Fruit fly (Drosophila melanogaster): Measurements from ENCODE around the gene CG14356.

CG14356 gene

DNA sequence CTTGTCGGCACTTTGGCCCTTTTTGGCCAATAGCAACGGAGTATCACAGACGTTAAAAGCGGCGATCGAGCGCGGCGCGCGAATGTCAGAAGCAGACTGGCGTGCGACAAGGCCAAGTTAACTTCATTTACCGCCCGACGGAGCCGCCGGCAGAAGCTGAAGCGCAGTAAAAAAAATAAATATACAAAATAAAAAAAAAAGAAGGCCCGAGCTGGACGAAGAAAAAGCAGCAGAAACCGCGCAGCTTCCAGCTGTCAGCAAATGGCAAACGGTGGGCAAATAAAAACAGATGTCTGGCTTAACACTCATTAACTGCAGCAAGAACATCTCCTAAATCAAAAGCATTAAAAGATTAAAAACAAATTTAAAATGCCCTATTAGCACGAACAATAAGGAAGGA, at the start of gene CG14356:
TSS of gene CG14356 (minus strand) at position 101 of the 400 bp plus-strand sequence.
- TF ChIP-seq gl (tag; optimal IDR thresholded peaks at IDR 0.05) = no peak
- TF ChIP-seq CG8301 (tag; optimal IDR thresholded peaks at IDR 0.05) = no peak
- no peak for TF ChIP-seq Pif1B (GFP tag; optimal IDR thresholded peaks at IDR 0.05)
- TF ChIP-seq CG32121 (GFP tag; IDR thresholded peaks at IDR 0.05) = no peak
- TF ChIP-seq CG4496 (GFP tag; IDR thresholded peaks at IDR 0.05) = no peak
- TF ChIP-seq rn (GFP tag; IDR thresholded peaks at IDR 0.05) = no peak
- TF ChIP-seq CG17806 (tag; optimal IDR thresholded peaks at IDR 0.05) = no peak
- no peak for TF ChIP-seq Snoo (tag; optimal IDR thresholded peaks at IDR 0.05)
- TF ChIP-seq CG15710 (tag; optimal IDR thresholded peaks at IDR 0.05) = no peak
- TF ChIP-seq CG8159 (tag; optimal IDR thresholded peaks at IDR 0.05) = no peak
- TF ChIP-seq fd96Ca (GFP tag; IDR thresholded peaks at IDR 0.05) = no peak

DNA sequence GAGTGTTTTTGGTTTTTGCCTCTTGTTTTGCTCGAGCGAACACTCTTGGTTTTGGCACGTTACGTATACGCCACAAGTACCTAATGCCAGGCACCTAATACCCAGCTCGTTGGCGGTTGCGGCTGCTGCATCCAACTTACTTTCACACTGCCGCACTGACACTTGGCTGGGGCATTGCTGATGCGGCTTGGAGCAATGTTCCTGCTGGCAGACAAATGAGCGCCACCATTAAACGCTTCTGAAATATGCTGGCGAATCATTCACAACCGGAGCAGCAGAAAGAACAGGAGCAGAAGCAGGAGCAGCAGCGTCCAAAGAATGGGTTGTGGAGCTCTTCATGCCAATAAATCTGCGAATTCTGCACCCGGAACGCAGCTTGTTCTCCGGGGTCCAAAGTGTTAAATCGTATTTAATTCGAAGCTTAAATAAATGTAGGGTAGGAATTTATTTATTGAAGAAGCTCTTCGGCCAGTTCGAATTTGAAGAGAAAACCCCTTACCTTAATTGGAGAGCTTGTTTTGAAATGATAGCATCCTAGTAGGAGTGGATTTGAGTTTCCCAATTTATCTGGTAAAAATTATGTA, 30.4 kb upstream of the CG14356 start, which contains the start of gene CG3199:
TSS of gene CG3199 (plus strand) at position 534 of the 584 bp plus-strand sequence.
- TF ChIP-seq EcR (GFP tag; optimal IDR thresholded peaks at IDR 0.05) = no peak
- TF ChIP-seq CG34367 (tag; optimal IDR thresholded peaks at IDR 0.05) = no peak
- no peak for TF ChIP-seq CG32121 (GFP tag; IDR thresholded peaks at IDR 0.05)
- TF ChIP-seq Ets98B (GFP tag; IDR thresholded peaks at IDR 0.05) = no peak
- TF ChIP-seq CG8301 (tag; optimal IDR thresholded peaks at IDR 0.05) = no peak
- TF ChIP-seq CG15710 (tag; optimal IDR thresholded peaks at IDR 0.05) = no peak
- TF ChIP-seq fd96Ca (GFP tag; IDR thresholded peaks at IDR 0.05) = no peak
- TF ChIP-seq CG9948 (tag; optimal IDR thresholded peaks at IDR 0.05) = no peak
- no peak for TF ChIP-seq CG12605 (GFP tag; IDR thresholded peaks at IDR 0.05)
- TF ChIP-seq D1 (tag; optimal IDR thresholded peaks at IDR 0.05) = no peak
- TF ChIP-seq CG8159 (tag; optimal IDR thresholded peaks at IDR 0.05) = no peak
- no peak for TF ChIP-seq Snoo (tag; optimal IDR thresholded peaks at IDR 0.05)
- TF ChIP-seq CG4496 (GFP tag; IDR thresholded peaks at IDR 0.05) = no peak

DNA sequence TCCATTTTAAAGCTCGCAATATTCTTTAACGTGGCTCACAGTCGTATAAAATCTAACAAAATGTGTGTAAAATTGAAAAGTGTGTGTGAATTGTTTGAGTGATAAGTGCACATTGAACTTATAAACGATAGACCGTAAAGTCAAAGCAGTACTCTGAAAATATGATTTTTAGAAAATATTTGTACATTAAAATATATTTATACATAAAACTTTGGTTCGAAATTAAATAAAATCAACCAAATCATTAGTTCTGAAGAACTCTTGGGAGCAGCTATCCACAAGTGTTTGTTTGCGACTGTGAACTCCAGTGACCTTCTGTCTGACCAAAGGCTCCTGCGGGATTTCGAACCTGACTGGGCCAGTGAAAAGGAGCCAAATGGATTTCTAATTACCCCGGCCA, 28.3 kb upstream of the CG14356 start, which contains the start of gene CG31327:
TSS of gene CG31327 (minus strand) at position 101 of the 400 bp plus-strand sequence.
- no peak for TF ChIP-seq rn (GFP tag; IDR thresholded peaks at IDR 0.05)
- TF ChIP-seq CG13204 (GFP tag; optimal IDR thresholded peaks at IDR 0.05) = no peak
- no peak for TF ChIP-seq fd96Ca (GFP tag; IDR thresholded peaks at IDR 0.05)
- TF ChIP-seq Ets98B (GFP tag; IDR thresholded peaks at IDR 0.05) = no peak
- no peak for TF ChIP-seq CG8159 (tag; optimal IDR thresholded peaks at IDR 0.05)
- TF ChIP-seq Pif1B (GFP tag; optimal IDR thresholded peaks at IDR 0.05) = no peak
- TF ChIP-seq CG10348 (GFP tag; IDR thresholded peaks at IDR 0.05) = no peak
- no peak for TF ChIP-seq EcR (GFP tag; optimal IDR thresholded peaks at IDR 0.05)
- no peak for TF ChIP-seq Snoo (tag; optimal IDR thresholded peaks at IDR 0.05)
- no peak for TF ChIP-seq Pif1A (GFP tag; optimal IDR thresholded peaks at IDR 0.05)
- TF ChIP-seq gl (tag; optimal IDR thresholded peaks at IDR 0.05) = no peak
- no peak for TF ChIP-seq CG12605 (GFP tag; IDR thresholded peaks at IDR 0.05)

DNA sequence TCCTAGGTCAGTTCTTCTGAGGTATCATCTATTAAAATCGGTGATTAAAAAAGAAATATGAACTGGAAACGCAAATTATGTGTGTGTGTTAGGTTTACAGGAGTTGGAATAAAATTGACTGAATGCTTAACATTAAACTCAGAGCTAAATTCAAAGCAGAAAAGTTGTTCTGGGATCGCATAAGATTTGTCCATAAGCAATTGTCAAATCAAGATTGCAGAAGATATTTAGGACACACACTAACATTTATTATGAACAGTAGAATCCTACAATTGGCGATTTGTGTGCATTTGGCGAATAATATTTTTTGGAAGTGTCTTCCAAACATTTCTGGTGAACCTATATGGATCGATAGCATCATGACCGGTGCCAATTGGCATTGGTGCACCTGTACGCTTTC, 25.5 kb upstream of the CG14356 start, which contains the start of gene CG31533:
TSS of gene CG31533 (minus strand) at position 101 of the 400 bp plus-strand sequence.
- TF ChIP-seq rn (GFP tag; IDR thresholded peaks at IDR 0.05) = no peak
- no peak for TF ChIP-seq CG14655 (GFP tag; optimal IDR thresholded peaks at IDR 0.05)
- no peak for TF ChIP-seq fd96Ca (GFP tag; IDR thresholded peaks at IDR 0.05)

DNA sequence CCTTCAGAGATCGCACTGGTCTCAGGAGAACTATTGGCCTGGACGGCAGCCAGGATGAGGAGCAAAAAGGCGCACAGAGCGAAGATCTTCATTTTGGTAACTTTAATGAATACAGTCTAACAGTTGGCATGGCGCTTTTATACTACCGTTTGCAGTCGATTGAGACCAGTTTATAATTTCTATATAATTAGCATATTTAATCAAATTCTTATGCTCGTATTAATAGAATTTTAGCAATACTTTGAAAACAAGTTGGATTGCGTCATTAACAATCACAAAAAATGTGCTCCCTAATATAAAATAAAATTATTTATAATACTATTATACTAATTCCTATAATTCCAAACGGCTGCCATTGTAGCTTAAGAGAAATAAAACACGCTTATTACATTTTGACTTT, 22.5 kb upstream of the CG14356 start, which contains the start of gene CG44215:
TSS of gene CG44215 (minus strand) at position 101 of the 400 bp plus-strand sequence.
- TF ChIP-seq CG34367 (tag; optimal IDR thresholded peaks at IDR 0.05) = no peak
- no peak for TF ChIP-seq Pif1B (GFP tag; optimal IDR thresholded peaks at IDR 0.05)
- TF ChIP-seq EcR (GFP tag; optimal IDR thresholded peaks at IDR 0.05) = no peak
- TF ChIP-seq Ets98B (GFP tag; IDR thresholded peaks at IDR 0.05) = no peak
- no peak for TF ChIP-seq gl (tag; optimal IDR thresholded peaks at IDR 0.05)
- TF ChIP-seq CG13204 (GFP tag; optimal IDR thresholded peaks at IDR 0.05) = no peak
- no peak for TF ChIP-seq CG8159 (tag; optimal IDR thresholded peaks at IDR 0.05)
- no peak for TF ChIP-seq CG15710 (tag; optimal IDR thresholded peaks at IDR 0.05)
- no peak for TF ChIP-seq CG10348 (GFP tag; IDR thresholded peaks at IDR 0.05)
- no peak for TF ChIP-seq CG32121 (GFP tag; IDR thresholded peaks at IDR 0.05)
- no peak for TF ChIP-seq D1 (tag; optimal IDR thresholded peaks at IDR 0.05)

DNA sequence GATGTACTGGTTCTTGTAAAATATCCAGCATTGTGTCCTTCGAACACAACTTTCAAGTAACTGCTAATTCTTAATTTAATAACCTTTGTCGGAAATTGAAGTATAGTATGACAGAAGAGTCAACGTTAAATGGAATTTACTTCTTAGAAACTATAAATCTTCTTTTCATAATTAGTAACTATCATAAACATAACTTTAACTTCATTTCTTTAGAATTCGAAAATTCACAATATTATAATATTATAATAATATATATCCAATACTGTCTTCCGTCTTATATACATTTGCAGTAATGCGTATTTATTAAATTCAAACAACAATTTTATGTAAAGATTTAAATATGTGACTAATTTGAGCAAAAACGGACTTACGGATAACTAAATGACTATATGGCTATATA, 21.9 kb upstream of the CG14356 start, which contains the start of gene Recs1:
TSS of gene Recs1 (minus strand) at position 101 of the 400 bp plus-strand sequence.
- no peak for TF ChIP-seq CG8159 (tag; optimal IDR thresholded peaks at IDR 0.05)
- TF ChIP-seq D1 (tag; optimal IDR thresholded peaks at IDR 0.05) = no peak
- no peak for TF ChIP-seq EcR (GFP tag; optimal IDR thresholded peaks at IDR 0.05)
- TF ChIP-seq CG32121 (GFP tag; IDR thresholded peaks at IDR 0.05) = no peak
- no peak for TF ChIP-seq CG9948 (tag; optimal IDR thresholded peaks at IDR 0.05)
- TF ChIP-seq CG12605 (GFP tag; IDR thresholded peaks at IDR 0.05) = no peak
- no peak for TF ChIP-seq CG34367 (tag; optimal IDR thresholded peaks at IDR 0.05)
- TF ChIP-seq CG17806 (tag; optimal IDR thresholded peaks at IDR 0.05) = no peak

DNA sequence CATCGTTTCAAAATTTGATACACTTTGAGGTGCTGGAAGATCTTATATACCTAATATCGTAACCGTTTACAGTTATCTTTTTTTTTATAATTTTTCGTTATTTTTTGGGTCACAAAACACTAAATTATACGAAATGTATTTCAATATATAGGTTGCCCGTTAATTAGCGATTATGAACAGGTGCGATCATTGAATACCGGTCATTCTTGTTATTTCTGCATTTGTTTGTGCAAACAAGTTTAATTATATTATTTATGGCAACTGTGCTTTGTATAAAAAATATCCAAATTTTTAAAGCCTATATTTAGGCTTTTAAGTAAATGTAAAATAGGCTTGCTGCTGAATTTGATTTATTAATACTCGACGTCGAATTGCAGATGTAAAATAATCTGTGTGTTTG, 20.7 kb upstream of the CG14356 start, which contains the start of gene CG42500:
TSS of gene CG42500 (minus strand) at position 101 of the 400 bp plus-strand sequence.
- TF ChIP-seq CG13204 (GFP tag; optimal IDR thresholded peaks at IDR 0.05) (no peak), EcR (GFP tag; optimal IDR thresholded peaks at IDR 0.05) (no peak), CG34367 (tag; optimal IDR thresholded peaks at IDR 0.05) (no peak), CG10348 (GFP tag; IDR thresholded peaks at IDR 0.05) (no peak)

Measured in whole organism, pupa.